Fruit fly (Drosophila melanogaster): ENCODE data around the gene CG42846.
A peak's percentile ranks its signal among the peaks of the same experiment; 100 is the strongest.

CG42846 gene

dm6 chr3L:274855-275254 lies 43.5 kb upstream of the CG42846 start, which contains the start of gene ttm2:
TSS of gene ttm2 (plus strand) at chr3L:275155.
- TF ChIP-seq bab2 (GFP tag; optimal IDR thresholded peaks at IDR 0.05) (no peak), gcm2 (GFP tag; optimal IDR thresholded peaks at IDR 0.05) (no peak), CG8765 (GFP tag; IDR thresholded peaks at IDR 0.05) (no peak), Ptx1 (GFP tag; IDR thresholded peaks at IDR 0.05) (no peak), otp (GFP tag; IDR thresholded peaks at IDR 0.05) (no peak), CG12104 (GFP tag; optimal IDR thresholded peaks at IDR 0.05) (no peak), scrt (GFP tag; optimal IDR thresholded peaks at IDR 0.05) (no peak), bowl (GFP tag; IDR thresholded peaks at IDR 0.05) (no peak), croc (GFP tag; conservative IDR thresholded peaks at IDR 0.05) (no peak), Hsf (GFP tag; optimal IDR thresholded peaks at IDR 0.05) (no peak), ham (GFP tag; IDR thresholded peaks at IDR 0.05) (no peak), ash1 (GFP tag; optimal IDR thresholded peaks at IDR 0.05) (no peak), dm (GFP tag; optimal IDR thresholded peaks at IDR 0.05) (no peak), CG7372 (GFP tag; IDR thresholded peaks at IDR 0.05) (no peak), CG18011 (GFP tag; optimal IDR thresholded peaks at IDR 0.05) (no peak)

- TF ChIP-seq Med (GFP tag) (peak; percentile 0), CG31224 (GFP tag; IDR thresholded peaks at IDR 0.05) (no peak)
These were observed 41.9 kb upstream of the CG42846 start, which contains the start of gene CG32845 for dm6 chr3L:273291-273690. TSS of gene CG32845 (minus strand) at chr3L:273391.

dm6 chr3L:271501-272249 lies 40.3 kb upstream of the CG42846 start:
- TF ChIP-seq dm (GFP tag; optimal IDR thresholded peaks at IDR 0.05) (no peak), Scr (GFP tag; IDR thresholded peaks at IDR 0.05; ENCODE audit: partially characterized antibody) (peak; percentile 57), chinmo (GFP tag; IDR thresholded peaks at IDR 0.05; ENCODE audit: partially characterized antibody) (peak; percentile 92; the same call in 3 of the 4 replicates), cato (GFP tag; optimal IDR thresholded peaks at IDR 0.05; ENCODE audit: borderline replicate concordance) (no peak), chm (GFP tag; IDR thresholded peaks at IDR 0.05) (peak; percentile 80), stc (GFP tag; IDR thresholded peaks at IDR 0.05) (no peak), ewg (GFP tag; optimal IDR thresholded peaks at IDR 0.05) (peak; percentile 72), Med (GFP tag) (peak; percentile 72), nom (GFP tag; optimal IDR thresholded peaks at IDR 0.05) (peak; percentile 43), eve (GFP tag; optimal IDR thresholded peaks at IDR 0.05) (no peak), nerfin-1 (tag; optimal IDR thresholded peaks at IDR 0.05) (peak; percentile 78), CG11504 (tag; optimal IDR thresholded peaks at IDR 0.05) (peak; percentile 3), CG8281 (tag; optimal IDR thresholded peaks at IDR 0.05) (no peak), CG17829 (tag; optimal IDR thresholded peaks at IDR 0.05) (peak; percentile 2), CG30403 (GFP tag; optimal IDR thresholded peaks at IDR 0.05) (peak; percentile 2), gt (GFP tag; IDR thresholded peaks at IDR 0.05) (no peak), sr (GFP tag; IDR thresholded peaks at IDR 0.05) (peak; percentile 88), Kr (GFP tag; optimal IDR thresholded peaks at IDR 0.05) (no peak), eyg (GFP tag; optimal IDR thresholded peaks at IDR 0.05) (no peak), pros (GFP tag; optimal IDR thresholded peaks at IDR 0.05) (peak; percentile 99), CG16779 (GFP tag; IDR thresholded peaks at IDR 0.05) (0 out of 2 replicates have a peak, but pooled peaks have one; percentile 44), Gug (GFP tag; IDR thresholded peaks at IDR 0.05) (no peak), her (GFP tag; optimal IDR thresholded peaks at IDR 0.05) (peak; percentile 16), Dll (GFP tag; IDR thresholded peaks at IDR 0.05; ENCODE audit: partially characterized antibody) (no peak), fd3F (GFP tag; optimal IDR thresholded peaks at IDR 0.05) (no peak), MTF-1 (GFP tag; optimal IDR thresholded peaks at IDR 0.05; ENCODE audit: borderline replicate concordance) (no peak), CG8290 (GFP tag; optimal IDR thresholded peaks at IDR 0.05) (no peak), CG8290 (tag; optimal IDR thresholded peaks at IDR 0.05) (peak in 1 of 2 experiments; percentile 46), row (GFP tag; IDR thresholded peaks at IDR 0.05) (no peak), knrl (GFP tag; IDR thresholded peaks at IDR 0.05; ENCODE audit: partially characterized antibody) (0 out of 3 replicates have a peak, but pooled peaks have one; percentile 22), Dbx (GFP tag; IDR thresholded peaks at IDR 0.05) (0 out of 3 replicates have a peak, but pooled peaks have one; percentile 28), Rfx (GFP tag; IDR thresholded peaks at IDR 0.05) (peak; percentile 30; the same call in 1 of the 2 replicates)

Measured in whole organism, embryonic.